Fruit fly (Drosophila melanogaster) whole organism, embryonic: Measurements from ENCODE around the gene salr.

ENCODE experiments used
- CG18011 ChIP-seq: fragments of 200-800 bp; sonication (Bioruptor generic); optimal IDR thresholded peaks from 2 replicates; lab custom pipeline; 2017; ENCODE audit warnings: missing biosample characterization, missing genetic modification characterization, mild to moderate bottlenecking, moderate library complexity, missing genotype
- CG7745 ChIP-seq: fragments of 200-800 bp; sonication (Bioruptor generic); optimal IDR thresholded peaks from 2 replicates; lab custom pipeline; 2018; ENCODE audit warnings: missing biosample characterization, mild to moderate bottlenecking, missing genetic modification characterization, moderate library complexity
- CG8765 ChIP-seq: fragments of 200-800 bp; sonication (Bioruptor generic); IDR thresholded peaks from 2 replicates; pipeline ENCODE4 v1.3.6; 2022; ENCODE audit warnings: missing biosample characterization, missing genetic modification characterization
- CrebB ChIP-seq: fragments of 200-800 bp; sonication (Bioruptor generic); optimal IDR thresholded peaks from 3 replicates; lab custom pipeline; 2018; ENCODE audit warnings: missing biosample characterization, mild to moderate bottlenecking, missing genetic modification characterization
- MBD-R2 ChIP-seq: fragments of 200-800 bp; sonication (Bioruptor generic); IDR thresholded peaks from 2 replicates; pipeline ENCODE4 v1.3.6; 2022; ENCODE audit warnings: missing biosample characterization, missing genetic modification characterization
- PHDP ChIP-seq: fragments of 200-800 bp; sonication (Bioruptor generic); optimal IDR thresholded peaks from 3 replicates; lab custom pipeline; 2018; ENCODE audit warnings: missing biosample characterization, mild to moderate bottlenecking, missing genetic modification characterization, moderate library complexity
- ase ChIP-seq: fragments of 200-800 bp; sonication (Bioruptor generic); IDR thresholded peaks from 3 replicates; pipeline ENCODE4 v1.3.6; 2022; ENCODE audit warnings: missing biosample characterization, missing genetic modification characterization
- fd64A ChIP-seq: fragments of 200-800 bp; sonication (Bioruptor generic); optimal IDR thresholded peaks from 3 replicates; lab custom pipeline; 2018; ENCODE audit warnings: missing biosample characterization, mild to moderate bottlenecking, missing genetic modification characterization
- lab ChIP-seq: fragments of 200-800 bp; sonication (Bioruptor generic); optimal IDR thresholded peaks from 3 replicates; lab custom pipeline; 2017; ENCODE audit warnings: missing biosample characterization, missing genetic modification characterization, mild to moderate bottlenecking, moderate library complexity, missing genetic modification reagents
- mirr ChIP-seq: fragments of 200-800 bp; sonication (Bioruptor generic); optimal IDR thresholded peaks from 3 replicates; lab custom pipeline; 2018; ENCODE audit warnings: missing biosample characterization, mild to moderate bottlenecking, missing genetic modification characterization
- mld ChIP-seq: fragments of 200-800 bp; sonication (Bioruptor generic); IDR thresholded peaks from 3 replicates; pipeline ENCODE4 v1.3.6; 2022; ENCODE audit warnings: missing biosample characterization, missing genetic modification characterization; ENCODE audit not compliant: partially characterized antibody
- row ChIP-seq: fragments of 200-800 bp; sonication (Bioruptor generic); IDR thresholded peaks from 3 replicates; pipeline ENCODE4 v1.3.6; 2022; ENCODE audit warnings: missing biosample characterization, missing genetic modification characterization
- sd ChIP-seq: fragments of 200-800 bp; sonication (Bioruptor generic); optimal IDR thresholded peaks from 3 replicates; lab custom pipeline; 2018; ENCODE audit warnings: missing biosample characterization, mild to moderate bottlenecking, missing genetic modification characterization, moderate library complexity
- tna ChIP-seq: fragments of 200-800 bp; sonication (Bioruptor generic); IDR thresholded peaks from 2 replicates; pipeline ENCODE4 v1.3.6; 2022; ENCODE audit warnings: missing biosample characterization, missing genetic modification characterization; ENCODE audit not compliant: partially characterized antibody

DNA sequence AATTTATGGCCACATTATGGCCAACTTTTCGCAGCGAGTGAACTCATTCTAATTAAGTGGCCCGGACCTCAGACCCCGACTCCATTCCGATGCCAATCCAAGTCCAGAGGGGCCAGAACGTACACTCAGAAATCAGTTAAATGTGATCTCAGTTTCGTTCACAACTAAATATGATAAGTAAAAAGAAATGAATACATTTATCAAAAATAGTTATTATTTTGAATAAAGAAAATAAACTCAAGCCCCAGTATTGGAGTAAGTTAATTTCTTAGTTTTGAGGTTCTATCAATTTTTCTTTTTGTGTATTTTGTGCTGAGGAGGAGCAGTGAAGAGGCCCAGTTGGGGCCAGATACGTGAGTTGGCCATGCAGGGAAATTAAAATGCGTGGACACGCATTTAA is 37.0 kb downstream of the salr start:
- TF ChIP-seq ase (GFP tag; lab: Robert Waterston, UW) (no peak), row (GFP tag; lab: Robert Waterston, UW) (no peak), CG8765 (GFP tag; lab: Robert Waterston, UW) (no peak), CG18011 (GFP tag; lab: Kevin White, UChicago) (no peak), CrebB (tag; lab: Kevin White, UChicago) (no peak), MBD-R2 (GFP tag; lab: Robert Waterston, UW) (no peak), mld (GFP tag; lab: Robert Waterston, UW) (no peak), fd64A (GFP tag; lab: Kevin White, UChicago) (no peak), sd (tag; lab: Kevin White, UChicago) (no peak), lab (GFP tag; lab: Kevin White, UChicago) (no peak), tna (no peak), CG7745 (no peak), PHDP (no peak), mirr (GFP tag; lab: Kevin White, UChicago) (no peak)
